Fruit fly (Drosophila melanogaster) whole organism, prepupa: ENCODE data around the gene CG11723.

Experiments used
- CG11294 ChIP-seq: fragments of 200-800 bp; sonication (Bioruptor generic); IDR thresholded peaks from 2 replicates; pipeline ENCODE4 v1.3.6; 2022; ENCODE audit warnings: missing biosample characterization, missing genetic modification characterization
- CG11902 ChIP-seq: fragments of 200-800 bp; sonication (Bioruptor generic); optimal IDR thresholded peaks from 3 replicates; lab custom pipeline; 2016; ENCODE audit warnings: missing biosample characterization, missing genetic modification characterization
- CG1621 ChIP-seq: fragments of 200-800 bp; sonication (Bioruptor generic); optimal IDR thresholded peaks from 3 replicates; lab custom pipeline; 2018; ENCODE audit warnings: missing biosample characterization, mild to moderate bottlenecking, missing genetic modification characterization
- CG3032 ChIP-seq: fragments of 200-800 bp; optimal IDR thresholded peaks from 2 replicates; lab custom pipeline; 2019; ENCODE audit warnings: missing biosample characterization, mild to moderate bottlenecking, missing genetic modification characterization, moderate library complexity
- CG31627 ChIP-seq: fragments of 200-800 bp; sonication (Bioruptor generic); optimal IDR thresholded peaks from 3 replicates; lab custom pipeline; 2016; ENCODE audit warnings: missing biosample characterization, missing genetic modification characterization
- CG32006 ChIP-seq: fragments of 200-800 bp; sonication (Bioruptor generic); optimal IDR thresholded peaks from 3 replicates; lab custom pipeline; 2017; ENCODE audit warnings: missing biosample characterization, mild to moderate bottlenecking, missing genetic modification characterization
- CG3919 ChIP-seq: fragments of 200-800 bp; sonication (Bioruptor generic); optimal IDR thresholded peaks from 3 replicates; lab custom pipeline; 2016; ENCODE audit warnings: missing biosample characterization, missing genetic modification characterization
- CG4318 ChIP-seq: fragments of 200-800 bp; sonication (Bioruptor generic); optimal IDR thresholded peaks from 3 replicates; lab custom pipeline; 2017; ENCODE audit warnings: missing biosample characterization, mild to moderate bottlenecking, missing genetic modification characterization
- CG6276 ChIP-seq: fragments of 200-800 bp; sonication (Bioruptor generic); optimal IDR thresholded peaks from 2 replicates; lab custom pipeline; 2017; ENCODE audit warnings: missing biosample characterization, mild to moderate bottlenecking, missing genetic modification characterization
- CG6808 ChIP-seq: fragments of 200-800 bp; sonication (Bioruptor generic); optimal IDR thresholded peaks from 3 replicates; lab custom pipeline; 2017; ENCODE audit warnings: missing biosample characterization, missing genetic modification characterization, mild to moderate bottlenecking, moderate library complexity, missing genetic modification reagents
- CG6854 ChIP-seq: fragments of 200-800 bp; sonication (Bioruptor generic); optimal IDR thresholded peaks from 2 replicates; lab custom pipeline; 2017; ENCODE audit warnings: missing biosample characterization, mild to moderate bottlenecking, missing genetic modification characterization
- CG8119 ChIP-seq: fragments of 200-800 bp; sonication (Bioruptor generic); IDR thresholded peaks from 3 replicates; pipeline ENCODE4 v1.3.6; 2022; ENCODE audit warnings: missing biosample characterization, missing genetic modification characterization
- CG8319 ChIP-seq: fragments of 200-800 bp; sonication (Bioruptor generic); optimal IDR thresholded peaks from 3 replicates; lab custom pipeline; 2016; ENCODE audit warnings: missing biosample characterization, missing genetic modification characterization
- CG9139 ChIP-seq: fragments of 200-800 bp; sonication (Bioruptor generic); optimal IDR thresholded peaks from 3 replicates; lab custom pipeline; 2017; ENCODE audit warnings: missing biosample characterization, mild to moderate bottlenecking, missing genetic modification characterization
- Eip78C ChIP-seq: fragments of 200-800 bp; sonication (Bioruptor generic); peaks from one replicate; lab custom pipeline; 2016; ENCODE audit warnings: missing biosample characterization, missing genetic modification characterization
- Eip93F ChIP-seq: fragments of 200-800 bp; sonication (Bioruptor generic); optimal IDR thresholded peaks from 2 replicates; lab custom pipeline; 2016; ENCODE audit warnings: missing biosample characterization, mild to moderate bottlenecking, missing genetic modification characterization
- Ets21C ChIP-seq: fragments of 200-800 bp; sonication (Bioruptor generic); optimal IDR thresholded peaks from 3 replicates; lab custom pipeline; 2016; ENCODE audit warnings: missing biosample characterization, missing genetic modification characterization
- Ets96B ChIP-seq: fragments of 200-800 bp; optimal IDR thresholded peaks from 2 replicates; lab custom pipeline; 2019; ENCODE audit warnings: missing biosample characterization, mild to moderate bottlenecking, missing genetic modification characterization, moderate library complexity
- Gug ChIP-seq: fragments of 200-800 bp; sonication (Bioruptor generic); IDR thresholded peaks from 2 replicates; pipeline ENCODE4 v1.3.6; 2022; ENCODE audit warnings: missing biosample characterization, missing genetic modification characterization
- Hr39 ChIP-seq: fragments of 200-800 bp; sonication (Bioruptor generic); optimal IDR thresholded peaks from 2 replicates; lab custom pipeline; 2016; ENCODE audit warnings: missing biosample characterization, missing genetic modification characterization
- Lpt ChIP-seq: fragments of 200-800 bp; sonication (Bioruptor generic); optimal IDR thresholded peaks from 3 replicates; lab custom pipeline; 2016; ENCODE audit warnings: missing biosample characterization, missing genetic modification characterization
- Met ChIP-seq: fragments of 200-800 bp; sonication (Bioruptor generic); optimal IDR thresholded peaks from 3 replicates; lab custom pipeline; 2016; ENCODE audit warnings: missing biosample characterization, missing genetic modification characterization
- OdsH ChIP-seq: fragments of 200-800 bp; sonication (Bioruptor generic); optimal IDR thresholded peaks from 3 replicates; lab custom pipeline; 2016; ENCODE audit warnings: missing biosample characterization, missing genetic modification characterization
- Smox ChIP-seq: fragments of 200-800 bp; sonication (Bioruptor generic); optimal IDR thresholded peaks from 3 replicates; lab custom pipeline; 2016; ENCODE audit warnings: missing biosample characterization, missing genetic modification characterization
- Sox102F ChIP-seq: fragments of 200-800 bp; sonication (Bioruptor generic); optimal IDR thresholded peaks from 2 replicates; lab custom pipeline; 2016; ENCODE audit warnings: missing biosample characterization, mild to moderate bottlenecking, missing genetic modification characterization
- Sox15 ChIP-seq: fragments of 200-800 bp; sonication (Bioruptor generic); optimal IDR thresholded peaks from 3 replicates; lab custom pipeline; 2016; ENCODE audit warnings: missing biosample characterization, missing genetic modification characterization
- achi ChIP-seq: fragments of 200-800 bp; sonication (Bioruptor generic); optimal IDR thresholded peaks from 3 replicates; lab custom pipeline; 2016; ENCODE audit warnings: missing biosample characterization, missing genetic modification characterization
- acj6 ChIP-seq: fragments of 200-800 bp; sonication (Bioruptor generic); optimal IDR thresholded peaks from 3 replicates; lab custom pipeline; 2016; ENCODE audit warnings: missing biosample characterization, missing genetic modification characterization
- cyc ChIP-seq: fragments of 200-800 bp; sonication (Bioruptor generic); optimal IDR thresholded peaks from 3 replicates; lab custom pipeline; 2016; ENCODE audit warnings: missing biosample characterization, missing genetic modification characterization
- eg ChIP-seq: fragments of 200-800 bp; sonication (Bioruptor generic); IDR thresholded peaks from 3 replicates; pipeline ENCODE4 v1.3.6; 2022; ENCODE audit warnings: missing biosample characterization, missing genetic modification characterization
- esn ChIP-seq: fragments of 200-800 bp; sonication (Bioruptor generic); optimal IDR thresholded peaks from 2 replicates; lab custom pipeline; 2016; ENCODE audit warnings: missing biosample characterization, mild to moderate bottlenecking, missing genetic modification characterization, moderate library complexity
- fd59A ChIP-seq: fragments of 200-800 bp; sonication (Bioruptor generic); optimal IDR thresholded peaks from 2 replicates; lab custom pipeline; 2017; ENCODE audit warnings: missing biosample characterization, mild to moderate bottlenecking, missing genetic modification characterization, missing genetic modification reagents
- fkh ChIP-seq: fragments of 200-800 bp; sonication (Bioruptor generic); optimal IDR thresholded peaks from 3 replicates; lab custom pipeline; 2017; ENCODE audit warnings: missing biosample characterization, mild to moderate bottlenecking, missing genetic modification characterization, moderate library complexity
- lz ChIP-seq: fragments of 200-800 bp; sonication (Bioruptor generic); optimal IDR thresholded peaks from 3 replicates; lab custom pipeline; 2016; ENCODE audit warnings: missing biosample characterization, missing genetic modification characterization
- pdm3 ChIP-seq: fragments of 200-800 bp; sonication (Bioruptor generic); optimal IDR thresholded peaks from 3 replicates; lab custom pipeline; 2016; ENCODE audit warnings: missing biosample characterization, missing genetic modification characterization
- salr ChIP-seq, 2 experiments: fragments of 200-800 bp; sonication (Bioruptor generic); optimal IDR thresholded peaks; 3 replicates each; lab custom pipeline; 2016 to 2018; ENCODE audit warnings: missing biosample characterization in 2 of 2, missing genetic modification characterization in 2 of 2, mild to moderate bottlenecking in 1 of 2
- spab ChIP-seq: fragments of 200-800 bp; sonication (Bioruptor generic); optimal IDR thresholded peaks from 2 replicates; lab custom pipeline; 2017; ENCODE audit warnings: missing biosample characterization, mild to moderate bottlenecking, missing genetic modification characterization, missing genetic modification reagents
- ss ChIP-seq, 2 experiments: fragments of 200-800 bp; sonication (Bioruptor generic); optimal IDR thresholded peaks; 2 replicates in 1 of 2; 3 replicates in 1 of 2; lab custom pipeline; 2017 to 2018; ENCODE audit warnings: mild to moderate bottlenecking in 2 of 2, missing biosample characterization in 2 of 2, missing genetic modification characterization in 2 of 2, moderate library complexity in 1 of 2
- svp ChIP-seq: fragments of 200-800 bp; sonication (Bioruptor generic); peaks from one replicate; lab custom pipeline; 2016; ENCODE audit warnings: missing biosample characterization, missing genetic modification characterization
- topi ChIP-seq: fragments of 200-800 bp; sonication (Bioruptor generic); optimal IDR thresholded peaks from 3 replicates; lab custom pipeline; 2016; ENCODE audit warnings: missing biosample characterization, missing genetic modification characterization
- vri ChIP-seq: fragments of 200-800 bp; sonication (Bioruptor generic); optimal IDR thresholded peaks from 3 replicates; lab custom pipeline; 2016; ENCODE audit warnings: missing biosample characterization, mild to moderate bottlenecking, missing genetic modification characterization

The CG11723 gene

dm6 chr2L:2166958-2167707 lies 20.1 kb upstream of the CG11723 start (continued):
- peak; percentile 12 for TF ChIP-seq CG6808
- TF ChIP-seq CG11902 (GFP tag; lab: Kevin White, UChicago), result no peak
- TF ChIP-seq Eip78C (GFP tag; lab: Kevin White, UChicago), result peak; percentile 49

DNA sequence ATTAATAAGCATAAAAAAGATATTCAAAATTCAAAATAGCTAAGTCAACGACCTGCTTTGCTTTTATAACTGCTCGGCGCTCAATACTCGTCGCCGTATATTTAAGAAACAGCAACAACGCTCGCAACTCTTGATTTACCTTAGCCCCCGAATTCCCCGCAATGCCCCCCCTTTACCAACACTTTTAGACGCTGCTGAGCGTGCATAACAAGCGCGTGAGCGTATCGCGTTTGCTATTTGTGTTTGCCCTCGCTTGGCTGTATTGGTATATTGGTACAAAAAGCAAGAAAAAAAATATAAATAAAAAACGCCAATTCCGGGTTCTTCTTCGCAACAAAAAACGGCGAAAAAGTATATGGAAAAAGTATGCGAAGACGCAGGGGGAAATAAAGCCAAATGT lies 18.8 kb upstream of the CG11723 start:
- no peak for TF ChIP-seq CG3032 (tag; lab: Kevin White, UChicago)
- TF ChIP-seq ss (GFP tag; optimal IDR thresholded peaks at IDR 0.05; lab: Kevin White, UChicago), result peak in 1 of 2 experiments; percentile 5
- TF ChIP-seq Ets21C, result no peak
- peak; percentile 62 for TF ChIP-seq vri (GFP tag; lab: Kevin White, UChicago)
- no peak for TF ChIP-seq Smox (GFP tag; lab: Kevin White, UChicago)
- peak; percentile 38 for TF ChIP-seq Eip78C (GFP tag; lab: Kevin White, UChicago)
- TF ChIP-seq svp (GFP tag; lab: Kevin White, UChicago), result peak; percentile 44
- peak; percentile 62 for TF ChIP-seq CG6854 (GFP tag; lab: Kevin White, UChicago)
- TF ChIP-seq fkh, result peak; percentile 95
- no peak for TF ChIP-seq Sox102F (GFP tag; lab: Kevin White, UChicago)

DNA sequence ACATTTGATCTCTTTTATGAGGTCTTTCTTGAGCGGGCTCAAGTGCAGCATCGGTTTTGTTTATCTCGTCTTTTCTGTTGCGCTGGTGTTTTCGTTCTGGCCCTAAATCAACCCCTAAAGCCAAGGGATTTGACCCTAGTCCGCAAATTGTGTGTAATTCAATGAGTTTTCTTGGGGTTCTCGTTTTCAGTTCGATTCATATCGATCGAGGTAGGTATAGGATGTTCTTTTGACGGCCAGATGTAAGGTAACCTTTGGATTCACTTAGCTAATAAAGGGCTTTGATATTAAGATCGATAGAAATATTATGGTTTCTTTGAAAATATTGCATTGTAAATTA lies 18.1 kb upstream of the CG11723 start:
- TF ChIP-seq CG1621 (tag; lab: Kevin White, UChicago) (no peak), Ets96B (tag; lab: Kevin White, UChicago) (no peak)

DNA sequence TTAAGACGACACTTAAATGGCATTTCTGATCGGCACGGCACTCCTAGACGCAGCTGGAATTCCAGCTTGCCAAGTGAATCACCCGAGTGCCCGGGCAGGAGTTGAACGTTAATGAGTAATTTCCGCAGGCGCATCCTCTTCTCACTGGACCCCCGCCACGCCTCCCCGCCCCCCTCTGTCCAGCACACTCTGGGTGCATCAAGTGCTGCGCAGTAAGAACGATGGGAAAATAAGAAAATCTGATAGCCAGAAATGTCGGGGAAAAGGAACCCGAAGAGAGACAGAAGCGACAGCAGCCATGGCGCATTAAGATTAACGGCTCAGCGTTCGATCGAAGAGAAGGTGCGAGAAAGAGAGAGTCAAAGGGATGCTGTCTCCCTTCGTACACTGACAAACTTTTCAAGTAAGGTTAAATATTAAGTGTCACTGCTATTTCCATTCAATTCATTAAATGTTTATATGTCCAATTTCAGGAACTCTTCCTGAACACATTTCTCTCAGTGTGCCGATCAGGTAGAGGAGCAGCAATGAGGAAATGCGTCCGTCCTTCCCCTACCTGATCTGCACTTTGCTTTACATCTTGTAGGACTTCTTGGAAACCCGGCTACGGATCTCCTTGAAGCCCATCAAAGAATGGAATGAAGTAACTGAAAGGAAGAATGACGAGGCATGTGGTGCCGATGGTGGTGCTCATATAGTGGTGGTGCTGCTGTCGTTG lies 17.6 kb upstream of the CG11723 start:
- TF ChIP-seq Met (GFP tag; lab: Kevin White, UChicago) (peak; percentile 93), CG11902 (GFP tag; lab: Kevin White, UChicago) (peak; percentile 84), Ets96B (tag; lab: Kevin White, UChicago) (peak; percentile 96), Gug (GFP tag; lab: Robert Waterston, UW) (peak; percentile 66), spab (peak; percentile 97), fd59A (peak; percentile 90), Sox15 (GFP tag; lab: Kevin White, UChicago) (peak; percentile 89), CG1621 (tag; lab: Kevin White, UChicago) (peak; percentile 95), pdm3 (peak; percentile 85), CG6808 (peak; percentile 96), Hr39 (GFP tag; lab: Kevin White, UChicago) (peak; percentile 95), esn (peak; percentile 94), Ets21C (peak; percentile 86), CG32006 (peak; percentile 59), CG9139 (GFP tag; lab: Kevin White, UChicago) (peak; percentile 90), vri (GFP tag; lab: Kevin White, UChicago) (peak; percentile 87), CG4318 (peak; percentile 19), CG11294 (GFP tag; lab: Robert Waterston, UW) (peak; percentile 35; the same call in 1 of the 2 replicates), Lpt (GFP tag; lab: Kevin White, UChicago) (peak; percentile 84), Eip78C (GFP tag; lab: Kevin White, UChicago) (peak; percentile 98), CG6276 (GFP tag; lab: Kevin White, UChicago) (peak; percentile 39), cyc (GFP tag; lab: Kevin White, UChicago) (peak; percentile 96), svp (GFP tag; lab: Kevin White, UChicago) (peak; percentile 97), salr (GFP tag; optimal IDR thresholded peaks at IDR 0.05; lab: Kevin White, UChicago) (peak; percentile 61 to 91), Eip93F (peak; percentile 83), OdsH (GFP tag; lab: Kevin White, UChicago) (peak; percentile 83), CG8119 (GFP tag; lab: Robert Waterston, UW) (peak; percentile 62; the same call in 2 of the 3 replicates), acj6 (peak; percentile 93), CG3032 (tag; lab: Kevin White, UChicago) (peak; percentile 97), CG31627 (peak; percentile 93), Sox102F (GFP tag; lab: Kevin White, UChicago) (peak; percentile 94), eg (GFP tag; lab: Robert Waterston, UW) (peak; percentile 56; the same call in 2 of the 3 replicates), lz (peak; percentile 94), CG8319 (GFP tag; lab: Kevin White, UChicago) (peak; percentile 90), achi (GFP tag; lab: Kevin White, UChicago) (peak; percentile 88), CG3919 (GFP tag; lab: Kevin White, UChicago) (peak; percentile 96), topi (GFP tag; lab: Kevin White, UChicago) (peak; percentile 96)
